Fruit fly (Drosophila melanogaster): ENCODE measurements around the gene CG17196.

Gene CG17196

dm6 chr3R:25776137-25776536 lies at the start of gene CG17196:
TSS of gene CG17196 (minus strand) at chr3R:25776237.
- TF ChIP-seq Hr39 (GFP tag; optimal IDR thresholded peaks at IDR 0.05), result no peak

DNA sequence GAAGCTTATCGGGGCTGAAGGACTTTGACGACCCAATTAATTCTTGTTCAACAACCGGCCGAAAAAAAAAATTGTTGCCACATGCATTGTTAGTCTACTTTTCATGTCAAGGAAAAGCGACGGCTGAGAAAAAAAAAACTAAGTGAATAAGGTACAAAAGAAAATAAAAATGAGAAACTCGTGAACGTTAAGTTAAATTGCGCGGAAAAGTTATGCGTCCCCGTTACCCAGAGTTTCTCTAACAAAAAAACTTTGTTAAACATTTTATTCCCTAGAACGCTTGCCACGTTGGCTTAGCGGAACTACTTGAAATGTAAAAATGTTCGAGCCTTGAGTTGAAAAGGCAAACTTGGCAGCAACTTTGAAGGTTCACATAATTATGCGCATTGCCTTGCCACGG lies 39.1 kb upstream of the CG17196 start, which contains the start of gene CG14354:
TSS of gene CG14354 (plus strand) at position 301 of the 400 bp plus-strand sequence.
- TF ChIP-seq OdsH (GFP tag; optimal IDR thresholded peaks at IDR 0.05), result no peak
- TF ChIP-seq Sox14 (GFP tag; optimal IDR thresholded peaks at IDR 0.05), result no peak
- TF ChIP-seq spab (GFP tag; optimal IDR thresholded peaks at IDR 0.05), result no peak
- no peak for TF ChIP-seq Sox102F (GFP tag; optimal IDR thresholded peaks at IDR 0.05)
- no peak for TF ChIP-seq pdm3 (GFP tag; optimal IDR thresholded peaks at IDR 0.05)
- TF ChIP-seq Smox (GFP tag; optimal IDR thresholded peaks at IDR 0.05), result no peak
- no peak for TF ChIP-seq CG8119 (GFP tag; IDR thresholded peaks at IDR 0.05)
- TF ChIP-seq vri (GFP tag; optimal IDR thresholded peaks at IDR 0.05), result no peak
- no peak for TF ChIP-seq svp (GFP tag)
- TF ChIP-seq fd85E (GFP tag; optimal IDR thresholded peaks at IDR 0.05), result no peak

DNA sequence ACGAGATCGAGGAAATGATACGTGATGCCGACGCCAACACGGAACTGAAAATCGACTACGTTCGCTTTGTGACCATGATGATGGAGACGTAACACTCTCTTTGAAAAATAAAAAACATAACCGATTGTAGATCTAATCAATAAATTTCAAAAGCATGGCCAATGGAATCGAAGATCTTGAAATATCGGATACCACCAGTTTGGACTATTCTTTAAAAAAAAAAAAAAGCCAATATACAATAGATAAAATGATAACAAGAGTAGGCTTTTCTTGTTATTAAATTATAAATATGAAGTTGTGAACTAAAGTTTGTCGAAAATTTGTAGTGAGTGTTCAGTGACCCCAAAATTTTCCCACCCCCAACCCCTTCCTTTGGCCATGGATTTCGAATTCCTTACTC lies 35.6 kb upstream of the CG17196 start, which contains the start of the genes Acam and CG17770:
TSS of gene Acam (plus strand) at position 301 of the 400 bp plus-strand sequence.
TSS of gene CG17770 (plus strand) at position 301 of the 400 bp plus-strand sequence.
- TF ChIP-seq fkh (GFP tag; optimal IDR thresholded peaks at IDR 0.05), result no peak

DNA sequence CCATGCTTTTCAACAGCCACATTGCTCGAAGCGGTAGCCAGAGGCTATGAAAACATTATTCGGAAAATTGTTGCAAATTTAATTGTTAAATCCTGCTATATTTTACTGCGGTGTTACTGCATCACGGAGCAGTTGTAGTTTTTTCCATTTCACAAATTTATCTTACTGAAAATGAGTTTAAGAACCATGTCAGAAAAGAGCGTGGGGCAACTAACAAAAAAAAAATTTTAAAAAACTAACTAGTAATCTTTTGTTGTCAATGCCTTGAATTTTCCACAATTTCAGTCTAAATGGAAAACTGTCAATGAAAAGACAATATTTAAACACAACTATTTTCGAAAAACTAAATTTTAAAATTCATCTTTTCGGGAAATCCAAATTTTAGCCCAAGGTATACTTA lies 34.8 kb upstream of the CG17196 start, which contains the start of gene CG5024:
TSS of gene CG5024 (plus strand) at position 301 of the 400 bp plus-strand sequence.
- no peak for TF ChIP-seq fd85E (GFP tag; optimal IDR thresholded peaks at IDR 0.05)
- no peak for TF ChIP-seq CG15336 (GFP tag; IDR thresholded peaks at IDR 0.05)
- TF ChIP-seq Gug (GFP tag; IDR thresholded peaks at IDR 0.05), result no peak
- no peak for TF ChIP-seq CG8119 (GFP tag; IDR thresholded peaks at IDR 0.05)
- no peak for TF ChIP-seq CG6854 (GFP tag; optimal IDR thresholded peaks at IDR 0.05)
- no peak for TF ChIP-seq Hr38 (GFP tag; optimal IDR thresholded peaks at IDR 0.05)
- TF ChIP-seq svp (GFP tag), result no peak
- no peak for TF ChIP-seq fkh (GFP tag; optimal IDR thresholded peaks at IDR 0.05)
- no peak for TF ChIP-seq CG6792 (GFP tag; optimal IDR thresholded peaks at IDR 0.05)
- TF ChIP-seq CG4318 (GFP tag; optimal IDR thresholded peaks at IDR 0.05), result no peak
- TF ChIP-seq achi (GFP tag; optimal IDR thresholded peaks at IDR 0.05), result no peak
- no peak for TF ChIP-seq CG6163 (GFP tag; IDR thresholded peaks at IDR 0.05)
- TF ChIP-seq CG11762 (GFP tag; optimal IDR thresholded peaks at IDR 0.05; ENCODE audit: insufficient read depth), result no peak
- TF ChIP-seq Hr39 (GFP tag; optimal IDR thresholded peaks at IDR 0.05), result no peak

DNA sequence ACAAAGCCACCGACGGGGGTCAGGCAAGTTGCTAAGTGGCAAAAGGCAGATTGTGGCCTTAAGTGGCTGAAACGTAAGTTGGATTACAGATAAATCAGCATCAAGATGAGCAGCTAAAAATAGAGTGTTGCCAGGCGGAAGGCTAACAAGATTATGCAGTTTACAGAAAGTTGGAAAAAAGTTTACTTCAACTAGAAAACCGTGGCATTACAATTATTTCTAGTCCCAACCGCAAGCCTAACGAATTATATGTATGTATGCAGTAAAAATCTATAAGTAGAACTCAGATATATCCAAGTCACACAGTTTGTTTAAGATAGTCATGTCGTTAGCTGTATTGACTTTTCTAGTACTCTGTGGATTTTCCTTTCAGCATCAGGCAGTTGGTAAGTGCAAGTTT lies 30.1 kb upstream of the CG17196 start, which contains the start of gene BG642167:
TSS of gene BG642167 (plus strand) at position 301 of the 400 bp plus-strand sequence.
- TF ChIP-seq Ets96B (tag; optimal IDR thresholded peaks at IDR 0.05) (no peak), topi (GFP tag; optimal IDR thresholded peaks at IDR 0.05) (no peak), Eip93F (GFP tag; optimal IDR thresholded peaks at IDR 0.05) (no peak), Sox102F (GFP tag; optimal IDR thresholded peaks at IDR 0.05) (no peak), Smox (GFP tag; optimal IDR thresholded peaks at IDR 0.05) (no peak), Blimp-1 (GFP tag; optimal IDR thresholded peaks at IDR 0.05) (no peak), fd59A (GFP tag; optimal IDR thresholded peaks at IDR 0.05) (no peak), CG16779 (tag; optimal IDR thresholded peaks at IDR 0.05) (no peak), Met (GFP tag; optimal IDR thresholded peaks at IDR 0.05) (no peak), esn (GFP tag; optimal IDR thresholded peaks at IDR 0.05) (no peak), net (GFP tag; optimal IDR thresholded peaks at IDR 0.05) (no peak), CG6854 (GFP tag; optimal IDR thresholded peaks at IDR 0.05) (no peak), CG6163 (GFP tag; IDR thresholded peaks at IDR 0.05) (no peak), Eip78C (GFP tag) (no peak), spab (GFP tag; optimal IDR thresholded peaks at IDR 0.05) (no peak), CG31627 (GFP tag; optimal IDR thresholded peaks at IDR 0.05) (no peak)

DNA sequence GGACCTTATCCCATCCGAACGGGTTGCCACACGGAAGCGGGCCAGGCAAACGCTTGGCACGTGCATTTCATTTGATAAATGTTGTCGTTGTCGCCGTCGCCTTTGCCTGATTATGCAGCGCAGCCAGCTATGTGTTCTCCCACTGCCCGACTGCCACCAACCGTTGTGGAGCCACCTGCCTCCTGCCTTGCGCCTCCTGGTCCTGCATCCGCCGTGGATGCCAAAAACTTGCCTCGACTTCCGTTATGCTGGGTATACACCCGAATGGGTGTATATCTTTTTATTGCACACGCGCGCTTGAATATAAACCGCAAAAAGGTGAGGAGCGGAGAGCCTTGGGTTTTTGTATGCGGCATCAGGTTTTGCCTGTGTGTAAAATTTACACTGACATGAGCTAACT lies 15.8 kb upstream of the CG17196 start:
- TF ChIP-seq salr (GFP tag; optimal IDR thresholded peaks at IDR 0.05), result no peak
